Worm (Caenorhabditis elegans): Measurements from ENCODE around the gene F40E12.1.

DNA sequence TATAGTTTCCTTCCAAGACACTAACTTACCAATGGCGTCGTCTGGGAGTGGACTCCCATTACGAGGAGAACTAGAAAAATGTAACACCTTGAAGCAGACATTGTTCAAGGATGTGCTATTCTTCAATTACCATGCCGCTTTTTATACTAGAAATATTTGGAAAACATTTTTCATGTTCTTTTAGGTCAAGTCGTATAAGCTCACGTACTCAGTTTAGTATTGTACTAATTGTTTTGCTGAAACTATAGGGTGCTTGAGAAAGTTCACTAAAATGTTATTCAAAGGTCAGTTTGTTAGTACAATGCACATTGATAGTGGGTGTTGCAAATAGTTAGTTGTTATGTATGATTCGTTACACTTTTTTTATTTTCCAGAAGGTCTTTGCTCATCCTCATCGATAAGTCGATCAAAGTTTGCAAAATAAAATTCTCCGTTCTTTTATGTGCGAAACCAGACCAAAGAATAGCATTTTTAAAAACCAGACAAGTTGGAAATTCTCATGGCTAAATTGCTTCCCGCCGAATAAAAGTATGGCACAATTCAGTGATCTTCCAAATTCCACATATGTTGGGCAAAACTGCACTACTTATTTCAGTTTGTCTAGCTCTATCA is 46.6 kb upstream of the F40E12.1 start, which contains the start of the genes clec-128 and clec-129:
- TF ChIP-seq ama-1 (optimal IDR thresholded peaks at IDR 0.05) (no peak), unc-62 (GFP tag; optimal IDR thresholded peaks at IDR 0.05) (no peak)

All from whole organism, L3 larva.